Worm (Caenorhabditis elegans): Measurements from ENCODE around the gene pdzd-8.

Gene pdzd-8

ce11 chrIV:8975331-8975625 is at the start of gene pdzd-8:
TSS of gene pdzd-8 (plus strand) at chrIV:8975526.
- TF ChIP-seq drap-1 (GFP tag; optimal IDR thresholded peaks at IDR 0.05), result no peak
- no peak for TF ChIP-seq unc-62 (GFP tag; optimal IDR thresholded peaks at IDR 0.05)
- no peak for TF ChIP-seq ceh-83 (GFP tag; optimal IDR thresholded peaks at IDR 0.05)
- no peak for TF ChIP-seq M03D4.4 (tag; optimal IDR thresholded peaks at IDR 0.05)
- no peak for TF ChIP-seq flh-1 (GFP tag; optimal IDR thresholded peaks at IDR 0.05)
- TF ChIP-seq ztf-11 (tag; optimal IDR thresholded peaks at IDR 0.05), result no peak
- TF ChIP-seq ceh-39 (tag; optimal IDR thresholded peaks at IDR 0.05), result no peak
- TF ChIP-seq nhr-12 (tag; optimal IDR thresholded peaks at IDR 0.05), result no peak
- TF ChIP-seq cnd-1 (tag; optimal IDR thresholded peaks at IDR 0.05), result no peak
- no peak for TF ChIP-seq tbx-8 (GFP tag; optimal IDR thresholded peaks at IDR 0.05)
- no peak for TF ChIP-seq pha-4 (tag; optimal IDR thresholded peaks at IDR 0.05)

- no peak for TF ChIP-seq mab-5 (tag; optimal IDR thresholded peaks at IDR 0.05)
- TF ChIP-seq mls-2 (tag; optimal IDR thresholded peaks at IDR 0.05), result no peak
- no peak for TF ChIP-seq lin-32 (GFP tag; optimal IDR thresholded peaks at IDR 0.05)
- no peak for TF ChIP-seq unc-120 (tag; optimal IDR thresholded peaks at IDR 0.05; ENCODE audit: poor library complexity, severe bottlenecking)
- peak; percentile 53 for TF ChIP-seq ces-1 (GFP tag; optimal IDR thresholded peaks at IDR 0.05)
- peak; percentile 12 for TF ChIP-seq lsy-2 (tag; optimal IDR thresholded peaks at IDR 0.05)
- no peak for TF ChIP-seq cnd-1 (tag; optimal IDR thresholded peaks at IDR 0.05)
- no peak for TF ChIP-seq ceh-83 (GFP tag; optimal IDR thresholded peaks at IDR 0.05)
- peak; percentile 30 for TF ChIP-seq ceh-39 (tag; optimal IDR thresholded peaks at IDR 0.05)
These were observed 49.3 kb upstream of the pdzd-8 start, which contains the start of the genes D1046.2 and cfim-2 for ce11 chrIV:8925990-8926389. TSS of gene D1046.2 (minus strand) at chrIV:8926067. TSS of gene cfim-2 (plus strand) at chrIV:8926324.

- TF ChIP-seq mls-2 (tag; optimal IDR thresholded peaks at IDR 0.05) (no peak), nhr-237 (tag; optimal IDR thresholded peaks at IDR 0.05) (no peak), M03D4.4 (tag; optimal IDR thresholded peaks at IDR 0.05) (no peak), blmp-1 (tag; optimal IDR thresholded peaks at IDR 0.05) (no peak), unc-120 (tag; optimal IDR thresholded peaks at IDR 0.05; ENCODE audit: poor library complexity, severe bottlenecking) (no peak), pha-4 (tag; optimal IDR thresholded peaks at IDR 0.05) (no peak), sem-2 (GFP tag; optimal IDR thresholded peaks at IDR 0.05) (no peak), ztf-11 (tag; optimal IDR thresholded peaks at IDR 0.05) (no peak), nhr-76 (tag; optimal IDR thresholded peaks at IDR 0.05) (no peak), unc-39 (tag; optimal IDR thresholded peaks at IDR 0.05) (no peak), nhr-2 (tag; optimal IDR thresholded peaks at IDR 0.05) (no peak), sptf-1 (tag; optimal IDR thresholded peaks at IDR 0.05) (no peak), hlh-1 (tag; optimal IDR thresholded peaks at IDR 0.05) (no peak), lsy-2 (tag; optimal IDR thresholded peaks at IDR 0.05) (no peak)
These were observed 48.8 kb upstream of the pdzd-8 start for ce11 chrIV:8926511-8926910.

ce11 chrIV:8927093-8927492 is 48.2 kb upstream of the pdzd-8 start:
- TF ChIP-seq snpc-4 (tag; optimal IDR thresholded peaks at IDR 0.05) (no peak), M03D4.4 (tag; optimal IDR thresholded peaks at IDR 0.05) (peak; percentile 97), mab-5 (tag; optimal IDR thresholded peaks at IDR 0.05) (peak; percentile 34), lin-32 (GFP tag; optimal IDR thresholded peaks at IDR 0.05) (peak; percentile 96), mep-1 (tag; optimal IDR thresholded peaks at IDR 0.05) (peak; percentile 58), zip-8 (tag; optimal IDR thresholded peaks at IDR 0.05) (no peak), ham-2 (GFP tag; optimal IDR thresholded peaks at IDR 0.05) (peak; percentile 96), nhr-28 (tag; optimal IDR thresholded peaks at IDR 0.05) (peak; percentile 58), ces-1 (GFP tag; optimal IDR thresholded peaks at IDR 0.05) (peak; percentile 4), unc-120 (tag; optimal IDR thresholded peaks at IDR 0.05; ENCODE audit: poor library complexity, severe bottlenecking) (peak; percentile 92), blmp-1 (tag; optimal IDR thresholded peaks at IDR 0.05) (no peak), lin-13 (tag; optimal IDR thresholded peaks at IDR 0.05) (peak; percentile 59), ceh-83 (GFP tag; optimal IDR thresholded peaks at IDR 0.05) (peak; percentile 98), sem-2 (GFP tag; optimal IDR thresholded peaks at IDR 0.05) (peak; percentile 96), ztf-11 (tag; optimal IDR thresholded peaks at IDR 0.05) (peak; percentile 62), elt-3 (tag; optimal IDR thresholded peaks at IDR 0.05) (peak; percentile 64), nhr-76 (tag; optimal IDR thresholded peaks at IDR 0.05) (peak; percentile 28), mls-2 (tag; optimal IDR thresholded peaks at IDR 0.05) (peak; percentile 98), nhr-237 (tag; optimal IDR thresholded peaks at IDR 0.05) (peak; percentile 57), tbx-8 (GFP tag; optimal IDR thresholded peaks at IDR 0.05) (peak; percentile 94), unc-39 (tag; optimal IDR thresholded peaks at IDR 0.05) (no peak), flh-1 (GFP tag; optimal IDR thresholded peaks at IDR 0.05) (peak; percentile 95), unc-62 (GFP tag; optimal IDR thresholded peaks at IDR 0.05) (peak; percentile 84), pha-4 (tag; optimal IDR thresholded peaks at IDR 0.05) (peak; percentile 68), hlh-1 (tag; optimal IDR thresholded peaks at IDR 0.05) (peak; percentile 74), elt-1 (tag; optimal IDR thresholded peaks at IDR 0.05; ENCODE audit: borderline replicate concordance, insufficient read depth) (no peak), drap-1 (GFP tag; optimal IDR thresholded peaks at IDR 0.05) (peak; percentile 97), nhr-12 (tag; optimal IDR thresholded peaks at IDR 0.05) (no peak), lsy-2 (tag; optimal IDR thresholded peaks at IDR 0.05) (peak; percentile 43), ceh-39 (tag; optimal IDR thresholded peaks at IDR 0.05) (no peak), sptf-1 (tag; optimal IDR thresholded peaks at IDR 0.05) (peak; percentile 99), cnd-1 (tag; optimal IDR thresholded peaks at IDR 0.05) (peak; percentile 98), bed-3 (GFP tag; optimal IDR thresholded peaks at IDR 0.05) (peak; percentile 94), ceh-43 (GFP tag; optimal IDR thresholded peaks at IDR 0.05) (peak; percentile 97), nhr-2 (tag; optimal IDR thresholded peaks at IDR 0.05) (peak; percentile 10)

All from whole organism, mixed stage, embryonic.